Fruit fly (Drosophila melanogaster) whole organism, embryonic: ENCODE measurements around the gene CG13258.

Experiments used
- Asciz ChIP-seq: fragments of 200-800 bp; sonication (Bioruptor generic); optimal IDR thresholded peaks from 2 replicates; lab custom pipeline; 2017; ENCODE audit warnings: missing biosample characterization, mild to moderate bottlenecking, missing genetic modification characterization, missing genetic modification reagents
- B-H2 ChIP-seq: fragments of 200-800 bp; sonication (Bioruptor generic); optimal IDR thresholded peaks from 2 replicates; lab custom pipeline; 2018; ENCODE audit warnings: missing biosample characterization, mild to moderate bottlenecking, missing genetic modification characterization
- Bdp1 ChIP-seq: fragments of 200-800 bp; sonication (Bioruptor generic); optimal IDR thresholded peaks from 3 replicates; lab custom pipeline; 2016; ENCODE audit warnings: missing biosample characterization, missing genetic modification characterization
- CG1024 ChIP-seq: fragments of 200-800 bp; sonication (Bioruptor generic); IDR thresholded peaks from 2 replicates; pipeline ENCODE4 v1.3.6; 2022; ENCODE audit warnings: missing biosample characterization, missing genetic modification characterization
- CG12219 ChIP-seq: fragments of 200-800 bp; sonication (Bioruptor generic); optimal IDR thresholded peaks from 3 replicates; lab custom pipeline; 2018; ENCODE audit warnings: missing biosample characterization, mild to moderate bottlenecking, missing genetic modification characterization
- CG14667 ChIP-seq: fragments of 200-800 bp; sonication (Bioruptor generic); IDR thresholded peaks from 2 replicates; pipeline ENCODE4 v1.3.6; 2022; ENCODE audit warnings: missing biosample characterization, missing genetic modification characterization
- CG15269 ChIP-seq: fragments of 200-800 bp; sonication (Bioruptor generic); optimal IDR thresholded peaks from 2 replicates; lab custom pipeline; 2018; ENCODE audit warnings: missing biosample characterization, mild to moderate bottlenecking, missing genetic modification characterization, moderate library complexity
- CG1603 ChIP-seq: fragments of 200-800 bp; sonication (Bioruptor generic); optimal IDR thresholded peaks from 2 replicates; lab custom pipeline; 2019; ENCODE audit warnings: missing biosample characterization, mild to moderate bottlenecking, missing genetic modification characterization, moderate library complexity
- CG1647 ChIP-seq: fragments of 200-800 bp; sonication (Bioruptor generic); optimal IDR thresholded peaks from 3 replicates; lab custom pipeline; 2016; ENCODE audit warnings: missing biosample characterization, missing genetic modification characterization
- CG16863 ChIP-seq: fragments of 200-800 bp; sonication (Bioruptor generic); optimal IDR thresholded peaks from 3 replicates; lab custom pipeline; 2016; ENCODE audit warnings: missing biosample characterization, missing genetic modification characterization
- CG31224 ChIP-seq: fragments of 200-800 bp; sonication (Bioruptor generic); IDR thresholded peaks from 2 replicates; pipeline ENCODE4 v1.3.6; 2022; ENCODE audit warnings: missing biosample characterization, missing genetic modification characterization
- CG33557 ChIP-seq: fragments of 200-800 bp; sonication (Bioruptor generic); optimal IDR thresholded peaks from 2 replicates; lab custom pipeline; 2019; ENCODE audit warnings: missing biosample characterization, mild to moderate bottlenecking, missing genetic modification characterization, moderate library complexity
- CG6791 ChIP-seq: fragments of 200-800 bp; sonication (Bioruptor generic); IDR thresholded peaks from 3 replicates; pipeline ENCODE4 v1.3.6; 2022; ENCODE audit warnings: missing biosample characterization, missing genetic modification characterization; ENCODE audit not compliant: partially characterized antibody
- CG7963 ChIP-seq: fragments of 200-800 bp; sonication (Bioruptor generic); IDR thresholded peaks from 3 replicates; pipeline ENCODE4 v1.3.6; 2022; ENCODE audit warnings: missing biosample characterization, missing genetic modification characterization; ENCODE audit not compliant: partially characterized antibody
- CG8290 ChIP-seq, 3 experiments: fragments of 200-800 bp; sonication (Bioruptor generic); optimal IDR thresholded peaks; 2 replicates each; lab custom pipeline; 2016 to 2019; ENCODE audit warnings: missing biosample characterization in 3 of 3, missing genetic modification characterization in 3 of 3, mild to moderate bottlenecking in 2 of 3, moderate library complexity in 1 of 3
- CG8359 ChIP-seq: fragments of 200-800 bp; sonication (Bioruptor generic); optimal IDR thresholded peaks from 2 replicates; lab custom pipeline; 2017; ENCODE audit warnings: missing biosample characterization, mild to moderate bottlenecking, missing genetic modification characterization, borderline replicate concordance
- CHES-1-like ChIP-seq: fragments of 200-800 bp; sonication (Bioruptor generic); optimal IDR thresholded peaks from 2 replicates; lab custom pipeline; 2016; ENCODE audit warnings: missing biosample characterization, missing genetic modification characterization
- CTCF ChIP-seq: fragments of 200-800 bp; sonication (Bioruptor generic); optimal IDR thresholded peaks from 2 replicates; lab custom pipeline; 2017; ENCODE audit warnings: missing biosample characterization, mild to moderate bottlenecking, missing genetic modification characterization, moderate library complexity
- Dip2 ChIP-seq: fragments of 200-800 bp; sonication (Bioruptor generic); IDR thresholded peaks from 2 replicates; pipeline ENCODE4 v1.3.6; 2022; ENCODE audit warnings: missing biosample characterization, missing genetic modification characterization
- Ets65A ChIP-seq: fragments of 200-800 bp; sonication (Bioruptor generic); peaks from one replicate; lab custom pipeline; 2016; ENCODE audit warnings: missing biosample characterization, missing genetic modification characterization
- HLH3B ChIP-seq: fragments of 200-800 bp; sonication (Bioruptor generic); IDR thresholded peaks from 2 replicates; pipeline ENCODE4 v1.3.6; 2022; ENCODE audit warnings: missing biosample characterization, missing genetic modification characterization
- HmgD ChIP-seq: fragments of 200-800 bp; sonication (Bioruptor generic); optimal IDR thresholded peaks from 3 replicates; lab custom pipeline; 2016; ENCODE audit warnings: missing biosample characterization, missing genetic modification characterization
- Hsf ChIP-seq: fragments of 200-800 bp; sonication (Bioruptor generic); optimal IDR thresholded peaks from 3 replicates; lab custom pipeline; 2016; ENCODE audit warnings: missing biosample characterization, missing genetic modification characterization
- Jarid2 ChIP-seq: fragments of 200-800 bp; sonication (Bioruptor generic); optimal IDR thresholded peaks from 3 replicates; lab custom pipeline; 2017; ENCODE audit warnings: mild to moderate bottlenecking, missing biosample characterization, missing genetic modification reagents, missing genetic modification characterization
- Lhr ChIP-seq: fragments of 200-800 bp; sonication (Bioruptor generic); optimal IDR thresholded peaks from 3 replicates; lab custom pipeline; 2017; ENCODE audit warnings: mild to moderate bottlenecking, missing biosample characterization, missing genetic modification reagents, missing genetic modification characterization
- NfI ChIP-seq: fragments of 200-800 bp; sonication (Bioruptor generic); optimal IDR thresholded peaks from 3 replicates; lab custom pipeline; 2018; ENCODE audit warnings: missing biosample characterization, mild to moderate bottlenecking, missing genetic modification characterization, moderate library complexity
- Rx ChIP-seq: fragments of 200-800 bp; sonication (Bioruptor generic); IDR thresholded peaks from 2 replicates; pipeline ENCODE4 v1.3.6; 2022; ENCODE audit warnings: missing biosample characterization, missing genetic modification characterization
- Sin3A ChIP-seq: fragments of >200 bp; optimal IDR thresholded peaks from 2 replicates; lab custom pipeline; 2018
- Usf ChIP-seq: fragments of 200-800 bp; sonication (Bioruptor generic); optimal IDR thresholded peaks from 2 replicates; lab custom pipeline; 2017; ENCODE audit warnings: missing genotype, missing biosample characterization, missing genetic modification characterization
- bowl ChIP-seq: fragments of 200-800 bp; sonication (Bioruptor generic); IDR thresholded peaks from 2 replicates; pipeline ENCODE4 v1.3.6; 2022; ENCODE audit warnings: missing biosample characterization, missing genetic modification characterization
- disco-r ChIP-seq: fragments of 200-800 bp; sonication (Bioruptor generic); optimal IDR thresholded peaks from 2 replicates; lab custom pipeline; 2016; ENCODE audit warnings: missing biosample characterization, missing genetic modification characterization
- dmrt99B ChIP-seq: fragments of 200-800 bp; sonication (Bioruptor generic); optimal IDR thresholded peaks from 2 replicates; lab custom pipeline; 2018; ENCODE audit warnings: missing biosample characterization, mild to moderate bottlenecking, missing genetic modification characterization, moderate library complexity
- emc ChIP-seq: fragments of 200-800 bp; sonication (Bioruptor generic); optimal IDR thresholded peaks from 2 replicates; lab custom pipeline; 2016; ENCODE audit warnings: missing biosample characterization, missing genetic modification characterization
- esg ChIP-seq: fragments of 200-800 bp; sonication (Bioruptor generic); conservative IDR thresholded peaks from 2 replicates; pipeline ENCODE4 v1.3.6; 2022; ENCODE audit warnings: missing biosample characterization, missing genetic modification characterization
- fd3F ChIP-seq: fragments of 200-800 bp; sonication (Bioruptor generic); optimal IDR thresholded peaks from 2 replicates; lab custom pipeline; 2018; ENCODE audit warnings: missing biosample characterization, mild to moderate bottlenecking, missing genetic modification characterization, moderate library complexity
- grn ChIP-seq: fragments of 200-800 bp; sonication (Bioruptor generic); optimal IDR thresholded peaks from 3 replicates; lab custom pipeline; 2017; ENCODE audit warnings: missing biosample characterization, missing genetic modification characterization
- ham ChIP-seq: fragments of 200-800 bp; sonication (Bioruptor generic); IDR thresholded peaks from 2 replicates; pipeline ENCODE4 v1.3.6; 2022; ENCODE audit warnings: missing biosample characterization, missing genetic modification characterization
- hbn ChIP-seq: fragments of 200-800 bp; sonication (Bioruptor generic); IDR thresholded peaks from 2 replicates; pipeline ENCODE4 v1.3.6; 2022; ENCODE audit warnings: missing biosample characterization, missing genetic modification characterization; ENCODE audit not compliant: partially characterized antibody
- ind ChIP-seq: fragments of 200-800 bp; sonication (Bioruptor generic); optimal IDR thresholded peaks from 3 replicates; lab custom pipeline; 2016; ENCODE audit warnings: missing biosample characterization, missing genetic modification characterization
- kni ChIP-seq: fragments of 200-800 bp; sonication (Bioruptor generic); optimal IDR thresholded peaks from 3 replicates; lab custom pipeline; 2017; ENCODE audit warnings: mild to moderate bottlenecking, missing biosample characterization, missing genetic modification reagents, missing genetic modification characterization
- lbe ChIP-seq: fragments of 200-800 bp; sonication (Bioruptor generic); optimal IDR thresholded peaks from 2 replicates; lab custom pipeline; 2016; ENCODE audit warnings: missing biosample characterization, mild to moderate bottlenecking, missing genetic modification characterization
- maf-S ChIP-seq: fragments of 200-800 bp; sonication (Bioruptor generic); optimal IDR thresholded peaks from 2 replicates; lab custom pipeline; 2016; ENCODE audit warnings: missing biosample characterization, missing genetic modification characterization
- nerfin-2 ChIP-seq: fragments of 200-800 bp; sonication (Bioruptor generic); IDR thresholded peaks from 2 replicates; pipeline ENCODE4 v1.3.6; 2022; ENCODE audit warnings: missing biosample characterization, missing genetic modification characterization; ENCODE audit not compliant: partially characterized antibody
- prd ChIP-seq, 3 experiments: fragments of >200 bp in 2 of 3; fragments of 200-800 bp in 1 of 3; sonication (Bioruptor generic) in 1 of 3; optimal IDR thresholded peaks in 2 of 3; IDR thresholded peaks in 1 of 3; 2 replicates in 2 of 3; 3 replicates in 1 of 3; pipeline versions ENCODE4 v1.3.6 to Lab custom; 2017 to 2022; ENCODE audit warnings: missing biosample characterization in 1 of 3, missing genetic modification characterization in 1 of 3
- pum ChIP-seq: fragments of 200-800 bp; sonication (Bioruptor generic); optimal IDR thresholded peaks from 2 replicates; lab custom pipeline; 2016; ENCODE audit warnings: missing biosample characterization, missing genetic modification characterization
- pzg ChIP-seq: fragments of 200-800 bp; sonication (Bioruptor generic); optimal IDR thresholded peaks from 3 replicates; lab custom pipeline; 2018; ENCODE audit warnings: missing biosample characterization, mild to moderate bottlenecking, missing genetic modification characterization, moderate library complexity
- salm ChIP-seq: fragments of 200-800 bp; sonication (Bioruptor generic); optimal IDR thresholded peaks from 2 replicates; lab custom pipeline; 2018; ENCODE audit warnings: missing biosample characterization, mild to moderate bottlenecking, missing genetic modification characterization
- sens ChIP-seq: fragments of 200-800 bp; sonication (Bioruptor generic); peaks from one replicate; lab custom pipeline; 2016; ENCODE audit warnings: missing biosample characterization, missing genetic modification characterization
- slbo ChIP-seq: fragments of 200-800 bp; sonication (Bioruptor generic); IDR thresholded peaks from 2 replicates; pipeline ENCODE4 v1.3.6; 2022; ENCODE audit warnings: missing biosample characterization, missing genetic modification characterization
- trh ChIP-seq: fragments of 200-800 bp; sonication (Bioruptor generic); optimal IDR thresholded peaks from 2 replicates; lab custom pipeline; 2016; ENCODE audit warnings: missing biosample characterization, missing genetic modification characterization

CG13258 gene

dm6 chr2L:16285692-16286359 lies 7.0 kb downstream of the CG13258 start (continued):
- TF ChIP-seq CG1647 (GFP tag; lab: Kevin White, UChicago): peak; percentile 81
- TF ChIP-seq CG1024 (GFP tag; lab: Robert Waterston, UW): no peak
- TF ChIP-seq Rx (GFP tag; lab: Robert Waterston, UW): no peak
- TF ChIP-seq HLH3B: no peak
- peak; percentile 88 for TF ChIP-seq NfI (GFP tag; lab: Kevin White, UChicago)
- TF ChIP-seq prd (optimal IDR thresholded peaks at IDR 0.05; lab: Kevin White, UChicago): no peak
- no peak for TF ChIP-seq prd (GFP tag; IDR thresholded peaks at IDR 0.05; lab: Robert Waterston, UW)
- no peak for TF ChIP-seq hbn (GFP tag; lab: Robert Waterston, UW)
- peak; percentile 86 for TF ChIP-seq fd3F
- no peak for TF ChIP-seq CG7963
- no peak for TF ChIP-seq CG31224 (GFP tag; lab: Robert Waterston, UW)
- TF ChIP-seq emc (GFP tag; lab: Kevin White, UChicago): peak; percentile 73
- peak; percentile 89 for TF ChIP-seq CG12219 (GFP tag; lab: Kevin White, UChicago)
- TF ChIP-seq esg (GFP tag; lab: Robert Waterston, UW): no peak
- peak; percentile 87 for TF ChIP-seq Asciz (GFP tag; lab: Kevin White, UChicago)
- TF ChIP-seq HmgD (GFP tag; lab: Kevin White, UChicago): peak; percentile 78
- peak; percentile 89 for TF ChIP-seq ind (GFP tag; lab: Kevin White, UChicago)
- TF ChIP-seq CG16863 (GFP tag; lab: Kevin White, UChicago): peak; percentile 82
- TF ChIP-seq Hsf: peak; percentile 91
- TF ChIP-seq CG33557 (GFP tag; lab: Kevin White, UChicago): peak; percentile 50
- peak; percentile 3 for TF ChIP-seq pzg (GFP tag; lab: Kevin White, UChicago)
- peak; percentile 97 for TF ChIP-seq Ets65A
- TF ChIP-seq ham: no peak
- TF ChIP-seq grn (GFP tag; lab: Kevin White, UChicago): peak; percentile 53
- no peak for TF ChIP-seq kni (GFP tag; lab: Kevin White, UChicago)
- peak; percentile 91 for TF ChIP-seq dmrt99B (tag; lab: Kevin White, UChicago)
- TF ChIP-seq CG6791 (GFP tag; lab: Robert Waterston, UW): no peak
- TF ChIP-seq CG14667 (GFP tag; lab: Robert Waterston, UW): no peak
- peak; percentile 74 for TF ChIP-seq Usf (GFP tag; lab: Kevin White, UChicago)
- TF ChIP-seq slbo (GFP tag; lab: Robert Waterston, UW): no peak
- peak; percentile 32 for TF ChIP-seq CG8290 (GFP tag; optimal IDR thresholded peaks at IDR 0.05; lab: Kevin White, UChicago)
- peak in 1 of 2 experiments; percentile 93 for TF ChIP-seq CG8290 (tag; optimal IDR thresholded peaks at IDR 0.05; lab: Kevin White, UChicago)
- TF ChIP-seq CTCF: peak; percentile 31
- TF ChIP-seq disco-r (GFP tag; lab: Kevin White, UChicago): peak; percentile 70
- peak; percentile 78 for TF ChIP-seq CG8359
- TF ChIP-seq lbe (GFP tag; lab: Kevin White, UChicago): peak; percentile 78
- no peak for TF ChIP-seq Sin3A (lab: Kevin White, UChicago)
- TF ChIP-seq Lhr (GFP tag; lab: Kevin White, UChicago): peak; percentile 62
- peak; percentile 89 for TF ChIP-seq maf-S (GFP tag; lab: Kevin White, UChicago)
- TF ChIP-seq CHES-1-like (GFP tag; lab: Kevin White, UChicago): peak; percentile 74
- peak; percentile 13 for TF ChIP-seq B-H2 (GFP tag; lab: Kevin White, UChicago)
- peak; percentile 12 for TF ChIP-seq Jarid2 (GFP tag; lab: Kevin White, UChicago)
- TF ChIP-seq CG15269: peak; percentile 91
- peak; percentile 74 for TF ChIP-seq trh (GFP tag; lab: Kevin White, UChicago)
- no peak for TF ChIP-seq nerfin-2 (GFP tag; lab: Robert Waterston, UW)
- peak; percentile 98 for TF ChIP-seq sens
- TF ChIP-seq CG1603: peak; percentile 94
- peak; percentile 82 for TF ChIP-seq salm (tag; lab: Kevin White, UChicago)
- TF ChIP-seq bowl: no peak
- TF ChIP-seq Dip2 (GFP tag; lab: Robert Waterston, UW): no peak
- TF ChIP-seq pum (GFP tag; lab: Kevin White, UChicago): peak; percentile 79
- peak; percentile 76 for TF ChIP-seq Bdp1 (GFP tag; lab: Kevin White, UChicago)
